Worm (Caenorhabditis elegans) whole organism, L4 larva: ENCODE data around the gene wht-7.
A peak's percentile ranks its signal among the peaks of the same experiment; 100 is the strongest.

Experiments
- F10B5.3 ChIP-seq: sonication (generic microtip); optimal IDR thresholded peaks from 2 replicates; lab custom pipeline; 2016; ENCODE audit warnings: mild to moderate bottlenecking, missing genetic modification characterization, missing compliant biosample characterization
- R02D3.7 ChIP-seq: fragments of 150-350 bp; sonication (generic microtip); optimal IDR thresholded peaks from 3 replicates; lab custom pipeline; 2014; ENCODE audit warnings: missing biosample characterization, missing genetic modification characterization
- T26A8.4 ChIP-seq: fragments of 200-800 bp; sonication (Bioruptor generic); IDR thresholded peaks from 2 replicates; pipeline ENCODE4 v1.3.6; 2022; ENCODE audit warnings: missing genetic modification characterization, missing compliant biosample characterization
- Y5F2A.4 ChIP-seq: fragments of 200-800 bp; sonication (Bioruptor generic); optimal IDR thresholded peaks from 2 replicates; lab custom pipeline; 2018; ENCODE audit warnings: mild to moderate bottlenecking, missing genetic modification characterization, missing compliant biosample characterization
- Y75B8A.6 ChIP-seq: fragments of 200-800 bp; sonication (Bioruptor generic); IDR thresholded peaks from 2 replicates; pipeline ENCODE4 v1.3.6; 2022; ENCODE audit warnings: missing genetic modification reagents, missing genetic modification characterization, missing compliant biosample characterization
- aha-1 ChIP-seq: fragments of 150-350 bp; peaks from one replicate; lab custom pipeline; 2014; ENCODE audit warnings: missing biosample characterization, missing genetic modification characterization
- ama-1 ChIP-seq: fragments of 150-350 bp; optimal IDR thresholded peaks from 2 replicates; lab custom pipeline; 2014; ENCODE audit warnings: inconsistent platforms, mixed read lengths
- ceh-32 ChIP-seq: sonication (generic microtip); optimal IDR thresholded peaks from 2 replicates; lab custom pipeline; 2016; ENCODE audit warnings: mild to moderate bottlenecking, missing genetic modification characterization, missing compliant biosample characterization; ENCODE audit not compliant: poor library complexity
- ceh-44 ChIP-seq: fragments of 200-800 bp; sonication (Bioruptor generic); IDR thresholded peaks from 2 replicates; pipeline ENCODE4 v1.3.6; 2022; ENCODE audit warnings: missing genetic modification reagents, missing genetic modification characterization, missing compliant biosample characterization
- ces-1 ChIP-seq: fragments of 150-350 bp; sonication (generic microtip); optimal IDR thresholded peaks from 4 replicates; lab custom pipeline; 2014; ENCODE audit warnings: missing biosample characterization, missing genetic modification reagents, missing genetic modification characterization
- ctbp-1 ChIP-seq: fragments of 200-800 bp; sonication (Bioruptor generic); IDR thresholded peaks from 2 replicates; pipeline ENCODE4 v1.3.6; 2022; ENCODE audit warnings: missing genetic modification reagents, missing genetic modification characterization, missing compliant biosample characterization
- daf-16 ChIP-seq, 3 experiments: sonication (generic microtip); optimal IDR thresholded peaks; 2 replicates each; lab custom pipeline; 2016 to 2017; ENCODE audit warnings: missing genetic modification characterization in 3 of 3, missing genetic modification reagents in 3 of 3, mild to moderate bottlenecking in 2 of 3, missing compliant biosample characterization in 2 of 3, missing biosample characterization in 1 of 3, moderate library complexity in 1 of 3
- daf-19 ChIP-seq: fragments of 200-800 bp; sonication (Bioruptor generic); conservative IDR thresholded peaks from 2 replicates; pipeline ENCODE4 v1.3.6; 2022; ENCODE audit warnings: missing genetic modification characterization, missing compliant biosample characterization
- dmd-9 ChIP-seq: fragments of 200-800 bp; sonication (Bioruptor generic); IDR thresholded peaks from 2 replicates; pipeline ENCODE4 v1.3.6; 2022; ENCODE audit warnings: missing genetic modification reagents, missing genetic modification characterization, missing compliant biosample characterization
- dpl-1 ChIP-seq: fragments of 150-350 bp; optimal IDR thresholded peaks from 2 replicates; lab custom pipeline; 2014; ENCODE audit warnings: missing biosample characterization, missing genetic modification reagents, missing genetic modification characterization
- fkh-10 ChIP-seq: fragments of 150-350 bp; optimal IDR thresholded peaks from 2 replicates; lab custom pipeline; 2014; ENCODE audit warnings: missing biosample characterization, missing genetic modification reagents, missing genetic modification characterization
- hlh-11 ChIP-seq: fragments of 200-800 bp; sonication (Bioruptor generic); optimal IDR thresholded peaks from 2 replicates; lab custom pipeline; 2018; ENCODE audit warnings: mild to moderate bottlenecking, missing genetic modification characterization, missing compliant biosample characterization
- hlh-30 ChIP-seq: sonication (generic microtip); optimal IDR thresholded peaks from 2 replicates; lab custom pipeline; 2017; ENCODE audit warnings: antibody characterized with exemption, mild to moderate bottlenecking, missing genetic modification characterization, missing compliant biosample characterization; ENCODE audit not compliant: insufficient read depth
- hmg-1.1 ChIP-seq: fragments of 200-800 bp; sonication (Bioruptor generic); IDR thresholded peaks from 2 replicates; pipeline ENCODE4 v1.3.6; 2022; ENCODE audit warnings: missing genetic modification reagents, missing genetic modification characterization, missing compliant biosample characterization
- lin-13 ChIP-seq: fragments of 150-350 bp; optimal IDR thresholded peaks from 2 replicates; lab custom pipeline; 2014; ENCODE audit warnings: missing biosample characterization, missing genetic modification reagents, missing genetic modification characterization
- lin-15B ChIP-seq: fragments of 150-350 bp; sonication (generic microtip); optimal IDR thresholded peaks from 3 replicates; lab custom pipeline; 2014; ENCODE audit warnings: missing biosample characterization, missing genetic modification characterization
- lin-38 ChIP-seq: fragments of 200-800 bp; sonication (Bioruptor generic); IDR thresholded peaks from 2 replicates; pipeline ENCODE4 v1.3.6; 2022; ENCODE audit warnings: missing genetic modification reagents, missing genetic modification characterization, missing compliant biosample characterization
- mdl-1 ChIP-seq, 2 experiments: fragments of 150-350 bp in 1 of 2; sonication (generic microtip) in 1 of 2; optimal IDR thresholded peaks; 2 replicates each; lab custom pipeline; 2014 to 2017; ENCODE audit warnings: missing biosample characterization in 2 of 2, missing genetic modification characterization in 2 of 2
- mes-2 ChIP-seq: sonication (generic microtip); optimal IDR thresholded peaks from 2 replicates; lab custom pipeline; 2016; ENCODE audit warnings: missing genotype, mild to moderate bottlenecking, missing genetic modification characterization, missing compliant biosample characterization; ENCODE audit not compliant: poor library complexity, severe bottlenecking
- mxl-2 ChIP-seq: fragments of 200-800 bp; sonication (Bioruptor generic); conservative IDR thresholded peaks from 2 replicates; pipeline ENCODE4 v1.3.6; 2022; ENCODE audit warnings: missing genetic modification reagents, missing genetic modification characterization, missing compliant biosample characterization
- nhr-102 ChIP-seq: sonication (generic microtip); optimal IDR thresholded peaks from 2 replicates; lab custom pipeline; 2016; ENCODE audit warnings: mild to moderate bottlenecking, missing genetic modification characterization, moderate library complexity, missing compliant biosample characterization
- nhr-11 ChIP-seq: fragments of 150-350 bp; optimal IDR thresholded peaks from 2 replicates; lab custom pipeline; 2014; ENCODE audit warnings: missing biosample characterization, missing genetic modification characterization
- nhr-25 ChIP-seq: sonication (generic microtip); optimal IDR thresholded peaks from 2 replicates; lab custom pipeline; 2017; ENCODE audit warnings: missing genetic modification characterization, mild to moderate bottlenecking, missing compliant biosample characterization, antibody characterized with exemption, moderate library complexity, borderline replicate concordance; ENCODE audit not compliant: insufficient read depth
- nhr-41 ChIP-seq: fragments of 200-800 bp; sonication (Bioruptor generic); IDR thresholded peaks from 2 replicates; pipeline ENCODE4 v1.3.6; 2022; ENCODE audit warnings: missing genetic modification reagents, missing genetic modification characterization, missing compliant biosample characterization
- nhr-48 ChIP-seq: sonication (generic microtip); optimal IDR thresholded peaks from 2 replicates; lab custom pipeline; 2016; ENCODE audit warnings: mild to moderate bottlenecking, missing genetic modification characterization, missing compliant biosample characterization
- nhr-6 ChIP-seq: fragments of 150-350 bp; optimal IDR thresholded peaks from 2 replicates; lab custom pipeline; 2014; ENCODE audit warnings: missing biosample characterization, missing genetic modification characterization
- pha-4 ChIP-seq, 2 experiments: fragments of 150-350 bp in 1 of 2; fragments of 200-800 bp in 1 of 2; sonication (Bioruptor generic) in 1 of 2; IDR thresholded peaks in 1 of 2; optimal IDR thresholded peaks in 1 of 2; 2 replicates each; pipeline versions ENCODE4 v1.3.6 to Lab custom; 2014 to 2022; ENCODE audit warnings: missing genetic modification characterization in 2 of 2, missing genetic modification reagents in 2 of 2, missing biosample characterization in 1 of 2, missing compliant biosample characterization in 1 of 2
- pqm-1 ChIP-seq: sonication (generic microtip); optimal IDR thresholded peaks from 2 replicates; lab custom pipeline; 2017; ENCODE audit warnings: missing biosample characterization, missing genetic modification characterization
- sdz-12 ChIP-seq: fragments of 200-800 bp; sonication (Bioruptor generic); optimal IDR thresholded peaks from 2 replicates; lab custom pipeline; 2018; ENCODE audit warnings: mild to moderate bottlenecking, missing genetic modification characterization, missing compliant biosample characterization
- snpc-1.2 ChIP-seq: fragments of 200-800 bp; sonication (Bioruptor generic); IDR thresholded peaks from 2 replicates; pipeline ENCODE4 v1.3.6; 2022; ENCODE audit warnings: missing genetic modification reagents, missing genetic modification characterization, missing compliant biosample characterization
- spr-3 ChIP-seq: fragments of 200-800 bp; sonication (Bioruptor generic); optimal IDR thresholded peaks from 2 replicates; lab custom pipeline; 2018; ENCODE audit warnings: mild to moderate bottlenecking, missing genetic modification characterization, missing compliant biosample characterization
- unc-130 ChIP-seq: sonication (generic microtip); optimal IDR thresholded peaks from 2 replicates; lab custom pipeline; 2016; ENCODE audit warnings: missing genetic modification reagents, missing genetic modification characterization, missing compliant biosample characterization
- unc-62 ChIP-seq, 3 experiments: fragments of 150-350 bp in 1 of 3; sonication (generic microtip); optimal IDR thresholded peaks in 2 of 3; peaks in 1 of 3; 1 replicate in 1 of 3; 2 replicates in 2 of 3; lab custom pipeline; 2014 to 2017; ENCODE audit warnings: missing biosample characterization in 3 of 3, missing genetic modification characterization in 3 of 3, missing genetic modification reagents in 3 of 3, missing genotype in 1 of 3
- zip-11 ChIP-seq: fragments of 200-800 bp; sonication (Bioruptor generic); IDR thresholded peaks from 2 replicates; pipeline ENCODE4 v1.3.6; 2022; ENCODE audit warnings: missing genetic modification characterization, missing compliant biosample characterization
- ztf-11 ChIP-seq: fragments of 150-350 bp; optimal IDR thresholded peaks from 2 replicates; lab custom pipeline; 2014; ENCODE audit warnings: missing biosample characterization, missing genetic modification characterization

The wht-7 gene

DNA sequence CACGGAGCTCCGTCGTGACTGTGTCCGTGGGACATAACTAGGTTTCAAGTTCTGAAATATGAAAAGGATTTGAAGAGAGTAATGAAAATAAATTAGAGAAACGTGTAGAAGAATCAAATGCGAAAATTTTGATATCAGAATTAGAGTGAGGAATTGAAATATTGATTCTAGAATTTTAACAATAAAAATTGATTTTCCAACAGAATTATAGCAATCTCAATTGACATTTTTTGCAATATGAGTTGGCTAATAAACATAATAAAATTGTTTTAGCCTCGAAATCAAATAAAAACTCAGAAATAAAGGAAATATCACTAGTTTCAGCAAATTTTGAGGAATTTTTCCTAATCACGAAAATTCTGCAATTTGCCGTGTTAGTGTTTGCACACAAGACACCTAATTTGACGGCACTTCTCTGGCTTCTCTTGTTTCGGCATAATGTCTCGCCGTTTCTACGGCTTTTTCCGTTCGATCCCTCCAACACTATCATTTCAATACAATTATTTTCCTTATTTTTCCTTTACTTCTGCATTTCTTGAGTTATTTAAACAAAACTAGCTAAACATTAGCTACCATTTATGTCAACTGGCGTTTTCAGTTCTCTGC lies 33.0 kb downstream of the wht-7 start, which contains the start of gene nmt-1:
nmt-1 (minus strand) TSS at position 51 of the 606 bp plus-strand sequence.
- TF ChIP-seq hmg-1.1 (GFP tag; lab: Robert Waterston, UW) (peak; percentile 55), daf-19 (no peak), dpl-1 (GFP tag; lab: Kevin White, UChicago) (peak; percentile 52), snpc-1.2 (GFP tag; lab: Robert Waterston, UW) (no peak), mes-2 (tag; lab: Kevin White, UChicago) (peak; percentile 51), aha-1 (tag; lab: Kevin White, UChicago) (peak; percentile 86), T26A8.4 (0 out of 2 replicates have a peak, but pooled peaks have one; percentile 20)

ce11 chrIII:6110187-6110586 lies 39.2 kb downstream of the wht-7 start:
- TF ChIP-seq nhr-41 (no peak), ztf-11 (no peak), spr-3 (GFP tag; lab: Kevin White, UChicago) (no peak), nhr-11 (tag; lab: Kevin White, UChicago) (no peak), mxl-2 (no peak), nhr-25 (tag; lab: Kevin White, UChicago) (no peak), lin-38 (GFP tag; lab: Robert Waterston, UW) (no peak), dmd-9 (no peak), hmg-1.1 (GFP tag; lab: Robert Waterston, UW) (no peak), Y5F2A.4 (GFP tag; lab: Kevin White, UChicago) (no peak), zip-11 (GFP tag; lab: Robert Waterston, UW) (no peak), daf-19 (no peak), lin-15B (tag; lab: Kevin White, UChicago) (no peak), fkh-10 (GFP tag; lab: Kevin White, UChicago) (no peak), ctbp-1 (GFP tag; lab: Robert Waterston, UW) (no peak), hlh-11 (no peak), daf-16 (GFP tag; optimal IDR thresholded peaks at IDR 0.05; lab: Kevin White, UChicago) (no peak), daf-16 (tag; optimal IDR thresholded peaks at IDR 0.05; lab: Kevin White, UChicago) (no peak), unc-130 (GFP tag; lab: Kevin White, UChicago) (no peak), T26A8.4 (no peak)

- TF ChIP-seq hlh-30 (tag; lab: Kevin White, UChicago) (no peak), ces-1 (no peak), R02D3.7 (tag; lab: Kevin White, UChicago) (no peak), hlh-11 (no peak), mdl-1 (tag; optimal IDR thresholded peaks at IDR 0.05; lab: Kevin White, UChicago) (no peak), unc-62 (GFP tag; optimal IDR thresholded peaks at IDR 0.05 in 1 of 2; lab: Kevin White, UChicago) (peak in 1 of 2 experiments; percentile 83), unc-62 (tag; optimal IDR thresholded peaks at IDR 0.05; lab: Kevin White, UChicago) (no peak), Y5F2A.4 (GFP tag; lab: Kevin White, UChicago) (no peak)
These were observed 43.5 kb downstream of the wht-7 start for ce11 chrIII:6105897-6106296.

DNA sequence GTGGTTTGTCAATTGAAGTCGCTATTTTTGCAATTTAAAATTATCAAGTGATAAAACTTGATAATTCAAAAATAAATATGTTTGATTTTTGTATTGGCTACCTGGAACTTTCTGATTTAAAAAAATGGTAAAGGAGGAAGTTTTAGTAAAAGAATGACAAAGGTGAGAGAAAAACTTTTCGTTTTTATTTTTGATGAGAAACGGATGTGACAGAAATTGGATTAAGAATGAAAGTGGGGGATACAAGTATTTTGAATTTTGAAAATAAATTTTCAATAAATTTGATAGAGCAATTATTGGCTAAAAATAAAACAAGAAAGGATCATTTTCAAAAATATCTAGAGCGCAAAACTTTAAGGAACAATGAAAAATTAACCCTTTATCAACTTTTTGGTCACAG lies 46.6 kb downstream of the wht-7 start, which contains the start of gene C05D10.4:
C05D10.4 (minus strand) TSS at position 101 of the 400 bp plus-strand sequence.
- TF ChIP-seq nhr-48 (tag; lab: Kevin White, UChicago) (no peak), F10B5.3 (tag; lab: Kevin White, UChicago) (no peak), aha-1 (tag; lab: Kevin White, UChicago) (no peak), ceh-44 (GFP tag; lab: Robert Waterston, UW) (no peak), nhr-102 (tag; lab: Kevin White, UChicago) (no peak), sdz-12 (GFP tag; lab: Kevin White, UChicago) (no peak), Y75B8A.6 (no peak), T26A8.4 (no peak), pqm-1 (tag; lab: Kevin White, UChicago) (no peak), ama-1 (lab: Kevin White, UChicago) (no peak), pha-4 (GFP tag; IDR thresholded peaks at IDR 0.05; lab: Robert Waterston, UW) (no peak), pha-4 (tag; optimal IDR thresholded peaks at IDR 0.05; lab: Kevin White, UChicago) (no peak), nhr-25 (tag; lab: Kevin White, UChicago) (no peak), nhr-6 (tag; lab: Kevin White, UChicago) (no peak), lin-13 (GFP tag; lab: Kevin White, UChicago) (no peak), ceh-32 (tag; lab: Kevin White, UChicago) (no peak)
- TF ChIP-seq, all 104 proteins: peak for 0
